Fruit fly (Drosophila melanogaster) whole organism, wandering third instar larva: ENCODE data around the gene CG13917.

Experiments
- CG32264 ChIP-seq: fragments of 200-800 bp; sonication (Bioruptor generic); optimal IDR thresholded peaks from 2 replicates; lab custom pipeline; 2016; ENCODE audit warnings: missing biosample characterization, missing genetic modification characterization
- CG9705 ChIP-seq: fragments of 200-800 bp; sonication (Bioruptor generic); optimal IDR thresholded peaks from 2 replicates; lab custom pipeline; 2018; ENCODE audit warnings: missing biosample characterization, mild to moderate bottlenecking, missing genetic modification characterization
- CrebA ChIP-seq: fragments of 200-800 bp; sonication (Bioruptor generic); optimal IDR thresholded peaks from 2 replicates; lab custom pipeline; 2016; ENCODE audit warnings: missing biosample characterization, mild to moderate bottlenecking, missing genetic modification characterization, borderline replicate concordance
- Dfd ChIP-seq: fragments of >200 bp; optimal IDR thresholded peaks from 2 replicates; lab custom pipeline; 2017; ENCODE audit warnings: missing biosample characterization, missing genetic modification characterization
- GATAd ChIP-seq: sonication (Bioruptor generic); optimal IDR thresholded peaks from 2 replicates; lab custom pipeline; 2016; ENCODE audit warnings: missing biosample characterization, missing genetic modification characterization
- HLH106 ChIP-seq: fragments of 200-800 bp; optimal IDR thresholded peaks from 3 replicates; lab custom pipeline; 2019; ENCODE audit warnings: missing biosample characterization, mild to moderate bottlenecking, missing genetic modification characterization, moderate library complexity
- Hnf4 ChIP-seq: fragments of 200-800 bp; sonication (Bioruptor generic); optimal IDR thresholded peaks from 2 replicates; lab custom pipeline; 2016; ENCODE audit warnings: missing biosample characterization, mild to moderate bottlenecking, missing genetic modification characterization
- Hr78 ChIP-seq: fragments of >200 bp; optimal IDR thresholded peaks from 2 replicates; lab custom pipeline; 2017; ENCODE audit warnings: missing biosample characterization, missing genetic modification characterization
- Hr83 ChIP-seq: fragments of 200-300 bp; sonication (Bioruptor generic); optimal IDR thresholded peaks from 2 replicates; lab custom pipeline; 2016; ENCODE audit warnings: missing biosample characterization, mild to moderate bottlenecking, missing genetic modification characterization, moderate library complexity; ENCODE audit not compliant: poor library complexity, severe bottlenecking
- Jra ChIP-seq: sonication (Bioruptor generic); optimal IDR thresholded peaks from 2 replicates; lab custom pipeline; 2016; ENCODE audit warnings: missing biosample characterization, missing genetic modification characterization
- Mio ChIP-seq: sonication (Bioruptor generic); optimal IDR thresholded peaks from 2 replicates; lab custom pipeline; 2016; ENCODE audit warnings: missing biosample characterization, missing genetic modification characterization
- Myc ChIP-seq: fragments of >200 bp; optimal IDR thresholded peaks from 2 replicates; lab custom pipeline; 2017
- N ChIP-seq: fragments of >200 bp; optimal IDR thresholded peaks from 2 replicates; lab custom pipeline; 2018; ENCODE audit warnings: missing biosample characterization, missing external identifiers, missing genetic modification characterization
- OdsH ChIP-seq: fragments of 200-800 bp; sonication (Bioruptor generic); optimal IDR thresholded peaks from 2 replicates; lab custom pipeline; 2016; ENCODE audit warnings: missing biosample characterization, mild to moderate bottlenecking, missing genetic modification characterization
- Rel ChIP-seq, 2 experiments: fragments of 200-800 bp; sonication (Bioruptor generic) in 1 of 2; optimal IDR thresholded peaks; 2 replicates in 1 of 2; 3 replicates in 1 of 2; lab custom pipeline; 2016 to 2019; ENCODE audit warnings: mild to moderate bottlenecking in 2 of 2, missing biosample characterization in 2 of 2, missing genetic modification characterization in 2 of 2, moderate library complexity in 1 of 2
- Sp1 ChIP-seq: fragments of 200-800 bp; sonication (Bioruptor generic); optimal IDR thresholded peaks from 3 replicates; lab custom pipeline; 2019; ENCODE audit warnings: missing biosample characterization, mild to moderate bottlenecking, missing genetic modification characterization, moderate library complexity
- Vsx2 ChIP-seq: fragments of 200-300, 225-300 bp; sonication (Bioruptor generic); optimal IDR thresholded peaks from 2 replicates; lab custom pipeline; 2018; ENCODE audit warnings: missing biosample characterization, missing genetic modification characterization; ENCODE audit not compliant: partially characterized antibody
- br ChIP-seq: fragments of 200-800 bp; sonication (Bioruptor generic); optimal IDR thresholded peaks from 2 replicates; lab custom pipeline; 2016; ENCODE audit warnings: missing biosample characterization, missing genetic modification characterization
- brk ChIP-seq: fragments of 200-800 bp; sonication (Bioruptor generic); optimal IDR thresholded peaks from 2 replicates; lab custom pipeline; 2016; ENCODE audit warnings: missing biosample characterization, mild to moderate bottlenecking, missing genetic modification characterization
- dmrt93B ChIP-seq: fragments of 200-800 bp; sonication (Bioruptor generic); optimal IDR thresholded peaks from 2 replicates; lab custom pipeline; 2018; ENCODE audit warnings: missing biosample characterization, mild to moderate bottlenecking, missing genetic modification characterization
- dsf ChIP-seq: sonication (Bioruptor generic); optimal IDR thresholded peaks from 2 replicates; lab custom pipeline; 2016; ENCODE audit warnings: missing biosample characterization, missing genetic modification characterization, borderline replicate concordance
- ey ChIP-seq: fragments of 200-800 bp; sonication (Bioruptor generic); optimal IDR thresholded peaks from 2 replicates; lab custom pipeline; 2016; ENCODE audit warnings: missing biosample characterization, missing genetic modification characterization
- foxo ChIP-seq, 2 experiments: fragments of 200-800 bp; sonication (Bioruptor generic); optimal IDR thresholded peaks; 2 replicates in 1 of 2; 3 replicates in 1 of 2; lab custom pipeline; 2016 to 2017; ENCODE audit warnings: missing biosample characterization in 2 of 2, missing genetic modification characterization in 2 of 2
- fru ChIP-seq: fragments of 200-800 bp; sonication (Bioruptor generic); optimal IDR thresholded peaks from 3 replicates; lab custom pipeline; 2016; ENCODE audit warnings: missing biosample characterization, mild to moderate bottlenecking, missing genetic modification characterization
- h ChIP-seq: fragments of 200-800 bp; sonication (Bioruptor generic); optimal IDR thresholded peaks from 3 replicates; lab custom pipeline; 2016; ENCODE audit warnings: missing biosample characterization, mild to moderate bottlenecking, missing genetic modification characterization
- jim ChIP-seq: fragments of 175-275, 200-325 bp; sonication (Bioruptor generic); optimal IDR thresholded peaks from 2 replicates; lab custom pipeline; 2016; ENCODE audit warnings: missing biosample characterization, mild to moderate bottlenecking, missing genetic modification characterization
- lola ChIP-seq: fragments of >200 bp; optimal IDR thresholded peaks from 2 replicates; lab custom pipeline; 2017; ENCODE audit warnings: missing biosample characterization, missing genetic modification characterization
- pan ChIP-seq: fragments of >200 bp; optimal IDR thresholded peaks from 2 replicates; lab custom pipeline; 2017
- psq ChIP-seq: fragments of 200-800 bp; sonication (Bioruptor generic); optimal IDR thresholded peaks from 3 replicates; lab custom pipeline; 2017; ENCODE audit warnings: missing biosample characterization, mild to moderate bottlenecking, missing genetic modification characterization, moderate library complexity
- rgr ChIP-seq: fragments of 200-800 bp; sonication (Bioruptor generic); optimal IDR thresholded peaks from 3 replicates; lab custom pipeline; 2016; ENCODE audit warnings: missing biosample characterization, mild to moderate bottlenecking, missing genetic modification characterization
- sv ChIP-seq: fragments of 200-800 bp; sonication (Bioruptor generic); optimal IDR thresholded peaks from 3 replicates; lab custom pipeline; 2016; ENCODE audit warnings: missing biosample characterization, missing genetic modification characterization
- tai ChIP-seq: sonication (Bioruptor generic); optimal IDR thresholded peaks from 2 replicates; lab custom pipeline; 2016; ENCODE audit warnings: missing biosample characterization, missing genetic modification characterization
- usp ChIP-seq: fragments of >200 bp; optimal IDR thresholded peaks from 2 replicates; lab custom pipeline; 2017; ENCODE audit warnings: missing biosample characterization, missing genetic modification characterization
- woc ChIP-seq: sonication (Bioruptor generic); optimal IDR thresholded peaks from 2 replicates; lab custom pipeline; 2016; ENCODE audit warnings: missing biosample characterization, mild to moderate bottlenecking, missing genetic modification characterization

CG13917 gene

dm6 chr3L:1573191-1573590 is 3.3 kb upstream of the CG13917 start:
- TF ChIP-seq Hr78 (GFP tag; lab: Kevin White, UChicago) (no peak), OdsH (GFP tag; lab: Kevin White, UChicago) (no peak), CG9705 (GFP tag; lab: Kevin White, UChicago) (no peak), GATAd (no peak), tai (no peak), jim (no peak), CG32264 (GFP tag; lab: Kevin White, UChicago) (no peak), woc (GFP tag; lab: Kevin White, UChicago) (no peak), Myc (lab: Kevin White, UChicago) (no peak), fru (GFP tag; lab: Kevin White, UChicago) (no peak), foxo (GFP tag; optimal IDR thresholded peaks at IDR 0.05; lab: Kevin White, UChicago) (no peak), usp (GFP tag; lab: Kevin White, UChicago) (no peak), lola (GFP tag; lab: Kevin White, UChicago) (no peak), dsf (no peak), Jra (GFP tag; lab: Kevin White, UChicago) (no peak), Vsx2 (GFP tag; lab: Kevin White, UChicago) (no peak), Mio (GFP tag; lab: Kevin White, UChicago) (no peak), CrebA (GFP tag; lab: Kevin White, UChicago) (no peak), ey (no peak), sv (no peak)

dm6 chr3L:1575731-1576376 is 645 bp upstream of the CG13917 start:
- no peak for TF ChIP-seq br (GFP tag; lab: Kevin White, UChicago)
- no peak for TF ChIP-seq tai
- TF ChIP-seq rgr (GFP tag; lab: Kevin White, UChicago): no peak
- TF ChIP-seq N (GFP tag; lab: Kevin White, UChicago): no peak

- no peak for TF ChIP-seq Hnf4 (GFP tag; lab: Kevin White, UChicago)
- peak; percentile 21 for TF ChIP-seq psq (GFP tag; lab: Kevin White, UChicago)
Measured at dm6 chr3L:1577338-1577737, 839 bp downstream of the CG13917 start.

- TF ChIP-seq Myc (lab: Kevin White, UChicago) (no peak), ey (no peak), h (no peak)
Measured at dm6 chr3L:1578391-1578948, 2.0 kb downstream of the CG13917 start.

- no peak for TF ChIP-seq lola (GFP tag; lab: Kevin White, UChicago)
- TF ChIP-seq br (GFP tag; lab: Kevin White, UChicago): peak; percentile 38
- peak; percentile 61 for TF ChIP-seq fru (GFP tag; lab: Kevin White, UChicago)
- TF ChIP-seq brk (GFP tag; lab: Kevin White, UChicago): no peak
- TF ChIP-seq Rel (GFP tag; optimal IDR thresholded peaks at IDR 0.05; lab: Kevin White, UChicago): no peak
- no peak for TF ChIP-seq Rel (tag; optimal IDR thresholded peaks at IDR 0.05; lab: Kevin White, UChicago)
- peak; percentile 40 for TF ChIP-seq Sp1 (GFP tag; lab: Kevin White, UChicago)
- TF ChIP-seq usp (GFP tag; lab: Kevin White, UChicago): no peak
- no peak for TF ChIP-seq pan (lab: Kevin White, UChicago)
- TF ChIP-seq N (GFP tag; lab: Kevin White, UChicago): no peak
- no peak for TF ChIP-seq Hr78 (GFP tag; lab: Kevin White, UChicago)
- TF ChIP-seq Hr83 (GFP tag; lab: Kevin White, UChicago): no peak
- peak in 1 of 2 experiments; percentile 9 for TF ChIP-seq foxo (GFP tag; optimal IDR thresholded peaks at IDR 0.05; lab: Kevin White, UChicago)
- peak; percentile 3 for TF ChIP-seq ey
- TF ChIP-seq HLH106 (tag; lab: Kevin White, UChicago): peak; percentile 16
- TF ChIP-seq woc (GFP tag; lab: Kevin White, UChicago): no peak
- peak; percentile 40 for TF ChIP-seq OdsH (GFP tag; lab: Kevin White, UChicago)
- TF ChIP-seq Dfd (GFP tag; lab: Kevin White, UChicago): no peak
- TF ChIP-seq sv: no peak
- TF ChIP-seq dmrt93B (GFP tag; lab: Kevin White, UChicago): peak; percentile 5
- no peak for TF ChIP-seq Hnf4 (GFP tag; lab: Kevin White, UChicago)
- no peak for TF ChIP-seq Myc (lab: Kevin White, UChicago)
- peak; percentile 69 for TF ChIP-seq h
- no peak for TF ChIP-seq CrebA (GFP tag; lab: Kevin White, UChicago)
Measured at dm6 chr3L:1579169-1579853, 2.8 kb downstream of the CG13917 start.
